Fruit fly (Drosophila melanogaster): Measurements from ENCODE around the gene CG12991.

CG12991 gene

DNA sequence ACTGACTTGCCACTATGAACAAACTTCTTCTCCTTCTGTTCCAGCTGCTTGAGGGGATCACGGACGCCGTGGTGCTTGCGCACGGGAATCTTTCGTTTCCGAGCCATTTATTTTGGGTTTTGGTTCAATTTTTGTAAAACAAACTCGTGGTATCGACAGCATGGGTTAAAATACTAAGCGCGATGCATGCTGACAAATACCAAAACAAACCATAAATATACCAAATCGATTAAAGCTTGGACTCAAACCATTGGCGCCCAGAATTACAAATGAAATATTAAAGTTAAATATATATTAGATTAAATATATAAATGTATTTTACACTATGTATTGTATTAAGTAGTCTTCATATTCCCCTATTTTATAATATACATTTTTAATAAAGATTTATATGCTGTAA is 49.7 kb downstream of the CG12991 start, which contains the start of gene CG8326 (continued):
- TF ChIP-seq Drgx (GFP tag; IDR thresholded peaks at IDR 0.05) (no peak), Adf1 (GFP tag; IDR thresholded peaks at IDR 0.05) (no peak), fd102C (GFP tag; optimal IDR thresholded peaks at IDR 0.05) (no peak), pfk (GFP tag; optimal IDR thresholded peaks at IDR 0.05) (no peak), tna (GFP tag; IDR thresholded peaks at IDR 0.05; ENCODE audit: partially characterized antibody) (no peak), CG2129 (GFP tag; IDR thresholded peaks at IDR 0.05; ENCODE audit: partially characterized antibody) (no peak), NFAT (GFP tag; IDR thresholded peaks at IDR 0.05) (no peak), gro (GFP tag; optimal IDR thresholded peaks at IDR 0.05) (no peak), CG30020 (tag; optimal IDR thresholded peaks at IDR 0.05) (no peak), sr (GFP tag; IDR thresholded peaks at IDR 0.05) (no peak), CG1603 (tag; optimal IDR thresholded peaks at IDR 0.05) (peak; percentile 14), onecut (GFP tag; IDR thresholded peaks at IDR 0.05) (peak; percentile 22; the same call in 1 of the 2 replicates), CG1024 (GFP tag; IDR thresholded peaks at IDR 0.05) (no peak), amos (GFP tag; IDR thresholded peaks at IDR 0.05; ENCODE audit: partially characterized antibody) (no peak), CG10462 (GFP tag; optimal IDR thresholded peaks at IDR 0.05) (no peak), CG12155 (GFP tag; optimal IDR thresholded peaks at IDR 0.05) (no peak), gfzf (GFP tag; optimal IDR thresholded peaks at IDR 0.05) (peak; percentile 62), CG2116 (GFP tag; optimal IDR thresholded peaks at IDR 0.05) (no peak), org-1 (GFP tag; optimal IDR thresholded peaks at IDR 0.05) (no peak), CG10147 (GFP tag; optimal IDR thresholded peaks at IDR 0.05) (no peak), luna (GFP tag; optimal IDR thresholded peaks at IDR 0.05) (no peak), CG32767 (GFP tag; IDR thresholded peaks at IDR 0.05) (no peak), run (tag; optimal IDR thresholded peaks at IDR 0.05) (no peak), HmgZ (tag; optimal IDR thresholded peaks at IDR 0.05) (no peak), CG13287 (GFP tag; IDR thresholded peaks at IDR 0.05; ENCODE audit: partially characterized antibody) (peak; percentile 15; the same call in 1 of the 2 replicates), MBD-R2 (GFP tag; IDR thresholded peaks at IDR 0.05) (peak; percentile 49; the same call in 1 of the 2 replicates), CG16813 (GFP tag; IDR thresholded peaks at IDR 0.05; ENCODE audit: partially characterized antibody) (no peak), E2f2 (GFP tag; IDR thresholded peaks at IDR 0.05) (peak; percentile 75), tap (tag; optimal IDR thresholded peaks at IDR 0.05) (no peak), gce (GFP tag; IDR thresholded peaks at IDR 0.05) (no peak)

DNA sequence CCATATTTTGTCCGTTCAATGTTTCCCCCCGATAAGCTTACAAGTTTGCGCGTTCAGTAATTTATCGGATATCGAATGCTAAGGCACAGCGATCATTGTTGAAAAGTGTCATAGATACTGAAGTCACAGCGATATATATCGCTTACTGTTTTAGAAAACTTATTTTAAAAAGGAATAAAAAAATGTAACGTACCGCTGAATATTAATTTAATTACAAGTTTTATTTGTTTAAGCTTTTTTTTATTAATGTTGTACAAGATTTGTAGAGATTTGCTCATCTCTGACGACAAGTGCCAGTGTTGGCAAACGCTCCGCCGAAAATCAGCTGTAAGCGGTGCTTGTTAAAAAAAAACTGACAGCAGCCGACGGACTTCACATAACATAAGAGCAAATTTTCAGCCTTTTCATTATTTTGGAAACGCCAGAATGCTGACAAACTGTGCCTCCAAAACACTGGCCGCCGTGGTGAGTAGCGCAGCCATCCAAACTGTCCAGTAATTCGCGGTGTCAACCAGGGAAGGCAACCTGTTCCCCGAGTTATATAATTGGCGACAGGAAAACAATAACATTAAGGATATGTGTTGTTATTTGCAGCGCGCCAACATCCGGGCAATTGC is 52.4 kb downstream of the CG12991 start, which contains the start of the genes corolla and ND-24:
corolla (minus strand) TSS at position 52 of the 617 bp plus-strand sequence.
ND-24 (plus strand) TSS at position 94 of the 617 bp plus-strand sequence.
- TF ChIP-seq CG17359 (tag; optimal IDR thresholded peaks at IDR 0.05) (peak; percentile 83), lilli (GFP tag; optimal IDR thresholded peaks at IDR 0.05) (peak; percentile 93), CG11398 (GFP tag; optimal IDR thresholded peaks at IDR 0.05) (peak; percentile 31), so (GFP tag; IDR thresholded peaks at IDR 0.05) (peak; percentile 84; the same call in 2 of the 3 replicates), CG11093 (GFP tag; IDR thresholded peaks at IDR 0.05) (peak; percentile 79), sd (tag; optimal IDR thresholded peaks at IDR 0.05) (no peak), kay (GFP tag; optimal IDR thresholded peaks at IDR 0.05) (peak; percentile 64), CG32767 (GFP tag; IDR thresholded peaks at IDR 0.05) (peak; percentile 80; the same call in 1 of the 2 replicates), CG1647 (GFP tag; optimal IDR thresholded peaks at IDR 0.05) (peak; percentile 87), Jarid2 (GFP tag; optimal IDR thresholded peaks at IDR 0.05) (no peak), sug (tag; optimal IDR thresholded peaks at IDR 0.05) (peak; percentile 59), CG17186 (GFP tag; optimal IDR thresholded peaks at IDR 0.05) (peak; percentile 72), hb (GFP tag; IDR thresholded peaks at IDR 0.05; ENCODE audit: partially characterized antibody) (peak; percentile 84), org-1 (GFP tag; optimal IDR thresholded peaks at IDR 0.05) (no peak), Neu2 (GFP tag; optimal IDR thresholded peaks at IDR 0.05; ENCODE audit: borderline replicate concordance) (no peak), HLH54F (GFP tag; optimal IDR thresholded peaks at IDR 0.05) (peak; percentile 90), ewg (GFP tag; optimal IDR thresholded peaks at IDR 0.05) (peak; percentile 49), Bgb (GFP tag; IDR thresholded peaks at IDR 0.05; ENCODE audit: partially characterized antibody) (peak; percentile 82), H2.0 (GFP tag; IDR thresholded peaks at IDR 0.05) (peak; percentile 85), CG13296 (GFP tag; optimal IDR thresholded peaks at IDR 0.05) (peak; percentile 73), Ets65A (GFP tag) (peak; percentile 94), E2f2 (GFP tag; IDR thresholded peaks at IDR 0.05) (peak; percentile 87), CG4707 (GFP tag; optimal IDR thresholded peaks at IDR 0.05) (no peak), CG8478 (optimal IDR thresholded peaks at IDR 0.05) (no peak)

Data from whole organism, embryonic.